Worm (Caenorhabditis elegans) whole organism, young adult: ENCODE measurements around the gene rgs-10.

Experiments used
- F23B12.7 ChIP-seq: sonication (generic microtip); optimal IDR thresholded peaks from 2 replicates; lab custom pipeline; 2017; ENCODE audit warnings: missing genetic modification characterization, mild to moderate bottlenecking, missing compliant biosample characterization, antibody characterized with exemption, moderate library complexity; ENCODE audit not compliant: insufficient read depth
- ama-1 ChIP-seq, 3 experiments: fragments of 150-350 bp in 1 of 3; sonication (generic microtip) in 2 of 3; optimal IDR thresholded peaks; 2 replicates each; lab custom pipeline; 2014 to 2018; ENCODE audit warnings: missing biosample characterization in 2 of 3, missing genetic modification characterization in 2 of 3, missing genetic modification reagents in 2 of 3
- athp-1 ChIP-seq: sonication (generic microtip); optimal IDR thresholded peaks from 2 replicates; lab custom pipeline; 2017; ENCODE audit warnings: mild to moderate bottlenecking, missing genetic modification characterization, missing compliant biosample characterization
- him-1 ChIP-seq: sonication (generic microtip); optimal IDR thresholded peaks from 2 replicates; lab custom pipeline; 2016; ENCODE audit warnings: missing genotype, missing genetic modification reagents, missing genetic modification characterization, missing compliant biosample characterization
- lag-1 ChIP-seq: fragments of 200-800 bp; sonication (Bioruptor generic); IDR thresholded peaks from 2 replicates; pipeline ENCODE4 v1.3.6; 2022; ENCODE audit warnings: missing genetic modification reagents, missing genetic modification characterization, missing compliant biosample characterization
- nhr-90 ChIP-seq: sonication (generic microtip); optimal IDR thresholded peaks from 2 replicates; lab custom pipeline; 2016; ENCODE audit warnings: missing genotype, mild to moderate bottlenecking, missing genetic modification characterization, missing compliant biosample characterization
- pha-4 ChIP-seq: fragments of 150-350 bp; sonication (generic microtip); optimal IDR thresholded peaks from 2 replicates; lab custom pipeline; 2014; ENCODE audit warnings: missing biosample characterization, missing genetic modification reagents, missing genetic modification characterization
- rpc-1 ChIP-seq, 2 experiments: fragments of 150-350 bp in 1 of 2; sonication (generic microtip) in 1 of 2; optimal IDR thresholded peaks; 2 replicates each; lab custom pipeline; 2014 to 2018; ENCODE audit warnings: missing biosample characterization in 1 of 2, missing genetic modification characterization in 1 of 2, missing genetic modification reagents in 1 of 2, missing genotype in 1 of 2
- sdz-38 ChIP-seq: sonication (generic microtip); optimal IDR thresholded peaks from 2 replicates; lab custom pipeline; 2016; ENCODE audit warnings: missing genotype, missing genetic modification characterization, missing compliant biosample characterization
- snpc-4 ChIP-seq, 5 experiments: fragments of 150-350 bp in 1 of 5; sonication (generic microtip) in 4 of 5; optimal IDR thresholded peaks; 2 replicates each; lab custom pipeline; 2014 to 2018; ENCODE audit warnings: missing genetic modification characterization in 5 of 5, missing biosample characterization in 3 of 5, antibody characterized with exemption in 2 of 5, mild to moderate bottlenecking in 2 of 5, missing compliant biosample characterization in 2 of 5, missing genotype in 2 of 5, moderate library complexity in 2 of 5, missing genetic modification reagents in 1 of 5
- unc-62 ChIP-seq: fragments of 150-350 bp; optimal IDR thresholded peaks from 2 replicates; lab custom pipeline; 2014; ENCODE audit warnings: missing biosample characterization, missing genetic modification reagents, missing genetic modification characterization
- xnd-1 ChIP-seq: sonication (generic microtip); optimal IDR thresholded peaks from 2 replicates; lab custom pipeline; 2016; ENCODE audit warnings: missing genotype, missing genetic modification reagents, missing genetic modification characterization, missing compliant biosample characterization

DNA sequence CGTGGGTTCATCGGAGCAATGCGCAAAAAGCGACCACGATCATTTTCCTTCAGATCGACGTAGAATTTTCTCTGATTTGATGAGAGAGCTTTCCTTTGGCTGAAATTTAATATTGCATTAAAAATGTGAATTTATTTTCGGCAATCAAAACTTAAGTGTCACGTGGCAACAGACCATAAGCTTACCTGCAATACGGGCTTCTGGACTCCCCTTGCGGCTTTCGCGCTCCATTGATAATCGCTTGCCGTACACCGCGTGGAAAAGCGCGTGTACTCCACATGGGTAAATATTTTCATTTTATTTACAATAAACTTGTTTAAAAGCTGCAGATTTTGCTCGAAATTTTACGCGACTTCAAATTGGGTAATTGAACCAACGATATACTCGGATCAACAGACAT lies 20.0 kb downstream of the rgs-10 start, which contains the start of gene plp-2:
- TF ChIP-seq him-1 (tag; lab: Kevin White, UChicago) (no peak), pha-4 (tag; lab: Kevin White, UChicago) (no peak), sdz-38 (tag; lab: Kevin White, UChicago) (no peak), ama-1 (optimal IDR thresholded peaks at IDR 0.05; lab: Kevin White, UChicago) (no peak), ama-1 (GFP tag; optimal IDR thresholded peaks at IDR 0.05; lab: Kevin White, UChicago) (no peak), unc-62 (GFP tag; lab: Kevin White, UChicago) (no peak), F23B12.7 (no peak), snpc-4 (GFP tag; optimal IDR thresholded peaks at IDR 0.05; lab: Kevin White, UChicago) (no peak), snpc-4 (tag; optimal IDR thresholded peaks at IDR 0.05; lab: Kevin White, UChicago) (no peak), xnd-1 (tag; lab: Kevin White, UChicago) (no peak), nhr-90 (tag; lab: Kevin White, UChicago) (no peak), lag-1 (GFP tag; lab: Robert Waterston, UW) (no peak), athp-1 (no peak), rpc-1 (optimal IDR thresholded peaks at IDR 0.05; lab: Kevin White, UChicago) (no peak), rpc-1 (tag; optimal IDR thresholded peaks at IDR 0.05; lab: Kevin White, UChicago) (no peak)
